Worm (Caenorhabditis elegans): ENCODE data around the gene C07A12.2.
A peak's percentile ranks its signal among the peaks of the same experiment; 100 is the strongest.

C07A12.2 gene

ce11 chrX:4521837-4522816 is 22.5 kb upstream of the C07A12.2 start, which contains the start of gene C07A12.7:
C07A12.7 (minus strand) TSS chrX:4522144.
- peak; percentile 32 for TF ChIP-seq hmg-4 (GFP tag; optimal IDR thresholded peaks at IDR 0.05)
- 0 out of 2 replicates have a peak, but pooled peaks have one; percentile 39 for TF ChIP-seq tbx-11 (GFP tag; IDR thresholded peaks at IDR 0.05)
- TF ChIP-seq tbx-37 (GFP tag; conservative IDR thresholded peaks at IDR 0.05): no peak
- no peak for TF ChIP-seq hnd-1 (tag; optimal IDR thresholded peaks at IDR 0.05)
- TF ChIP-seq tra-4 (tag; optimal IDR thresholded peaks at IDR 0.05): no peak

DNA sequence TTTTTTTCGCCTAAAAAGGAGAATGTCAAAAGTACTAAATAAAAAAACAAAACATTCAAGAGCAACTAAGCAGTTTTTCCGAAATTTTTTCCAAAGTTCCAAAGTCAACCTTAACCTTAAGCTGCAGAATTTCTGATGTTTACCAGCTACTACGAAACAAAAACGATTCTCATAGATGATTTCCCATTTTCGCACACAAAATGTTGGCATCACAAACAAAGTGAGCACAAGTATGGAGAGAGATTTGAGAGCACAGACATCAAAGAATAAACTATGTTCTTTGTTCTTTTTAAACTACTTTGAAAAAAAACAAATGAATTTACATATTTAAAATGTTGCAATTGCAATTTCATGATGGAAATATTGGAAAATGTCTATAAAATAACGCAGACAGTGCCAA is 21.3 kb upstream of the C07A12.2 start:
- TF ChIP-seq hnd-1 (tag; optimal IDR thresholded peaks at IDR 0.05) (no peak), scrt-1 (GFP tag; IDR thresholded peaks at IDR 0.05) (no peak), ceh-13 (GFP tag; optimal IDR thresholded peaks at IDR 0.05) (no peak), hmbx-1 (tag; optimal IDR thresholded peaks at IDR 0.05) (no peak), tbx-37 (GFP tag; conservative IDR thresholded peaks at IDR 0.05) (no peak), tra-4 (tag; optimal IDR thresholded peaks at IDR 0.05) (no peak), pes-1 (GFP tag; IDR thresholded peaks at IDR 0.05) (no peak), ets-7 (tag; optimal IDR thresholded peaks at IDR 0.05) (no peak), B0310.2 (tag; optimal IDR thresholded peaks at IDR 0.05) (no peak), ceh-36 (tag; optimal IDR thresholded peaks at IDR 0.05) (no peak), flt-1 (GFP tag; IDR thresholded peaks at IDR 0.05) (no peak), aly-1 (tag; optimal IDR thresholded peaks at IDR 0.05) (no peak), F13C5.2 (tag; optimal IDR thresholded peaks at IDR 0.05) (no peak)

DNA sequence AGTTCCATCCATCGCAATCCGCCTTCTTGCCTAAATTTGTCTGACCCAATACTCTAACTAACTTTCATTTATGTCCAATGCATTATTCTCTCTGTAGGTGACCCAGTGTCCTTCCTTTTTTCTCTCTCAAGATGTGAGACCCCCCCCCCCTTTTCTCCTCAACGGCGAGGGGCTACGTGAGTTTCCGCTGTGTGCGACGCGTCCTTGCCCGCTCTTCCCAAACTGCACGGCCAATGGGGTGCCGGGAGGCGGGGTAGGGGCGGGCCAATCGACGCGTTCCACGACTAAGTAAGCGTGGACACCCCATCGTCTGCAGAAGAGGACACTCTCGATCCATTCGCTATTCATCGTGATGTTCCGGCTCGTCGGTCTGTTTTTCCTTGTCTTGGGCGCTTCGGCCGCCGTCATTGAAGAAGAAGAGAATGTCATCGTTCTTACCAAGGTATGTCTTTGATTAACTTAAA is 20.7 kb upstream of the C07A12.2 start, which contains the start of gene pdi-2:
pdi-2 (plus strand) TSS at position 269 of the 464 bp plus-strand sequence.
- TF ChIP-seq ceh-13 (GFP tag; optimal IDR thresholded peaks at IDR 0.05) (no peak), aly-1 (tag; optimal IDR thresholded peaks at IDR 0.05) (no peak), F13C5.2 (tag; optimal IDR thresholded peaks at IDR 0.05) (peak; percentile 76), flt-1 (GFP tag; IDR thresholded peaks at IDR 0.05) (peak; percentile 40; the same call in 1 of the 2 replicates), pes-1 (GFP tag; IDR thresholded peaks at IDR 0.05) (peak; percentile 46), hmg-4 (GFP tag; optimal IDR thresholded peaks at IDR 0.05) (peak; percentile 90), scrt-1 (GFP tag; IDR thresholded peaks at IDR 0.05) (peak; percentile 53; the same call in 1 of the 2 replicates), tbx-37 (GFP tag; conservative IDR thresholded peaks at IDR 0.05) (0 out of 2 replicates have a peak, but pooled peaks have one; percentile 36), ama-1 (optimal IDR thresholded peaks at IDR 0.05) (peak; percentile 32), sea-1 (GFP tag; conservative IDR thresholded peaks at IDR 0.05) (0 out of 2 replicates have a peak, but pooled peaks have one; percentile 20), B0310.2 (tag; optimal IDR thresholded peaks at IDR 0.05) (peak; percentile 71)

ce11 chrX:4524844-4525243 is 19.8 kb upstream of the C07A12.2 start:
- TF ChIP-seq flt-1 (GFP tag; IDR thresholded peaks at IDR 0.05) (no peak), ets-7 (tag; optimal IDR thresholded peaks at IDR 0.05) (no peak), scrt-1 (GFP tag; IDR thresholded peaks at IDR 0.05) (no peak), ama-1 (optimal IDR thresholded peaks at IDR 0.05) (no peak), hmg-4 (GFP tag; optimal IDR thresholded peaks at IDR 0.05) (no peak), sea-1 (GFP tag; conservative IDR thresholded peaks at IDR 0.05) (no peak), pes-1 (GFP tag; IDR thresholded peaks at IDR 0.05) (0 out of 2 replicates have a peak, but pooled peaks have one; percentile 12), ceh-36 (tag; optimal IDR thresholded peaks at IDR 0.05) (no peak)

- TF ChIP-seq F13C5.2 (tag; optimal IDR thresholded peaks at IDR 0.05): no peak
Measured at ce11 chrX:4526412-4526811, 18.2 kb upstream of the C07A12.2 start.

ce11 chrX:4528905-4529304 is 15.7 kb upstream of the C07A12.2 start:
- no peak for TF ChIP-seq sea-1 (GFP tag; conservative IDR thresholded peaks at IDR 0.05)
- no peak for TF ChIP-seq ets-7 (tag; optimal IDR thresholded peaks at IDR 0.05)

DNA sequence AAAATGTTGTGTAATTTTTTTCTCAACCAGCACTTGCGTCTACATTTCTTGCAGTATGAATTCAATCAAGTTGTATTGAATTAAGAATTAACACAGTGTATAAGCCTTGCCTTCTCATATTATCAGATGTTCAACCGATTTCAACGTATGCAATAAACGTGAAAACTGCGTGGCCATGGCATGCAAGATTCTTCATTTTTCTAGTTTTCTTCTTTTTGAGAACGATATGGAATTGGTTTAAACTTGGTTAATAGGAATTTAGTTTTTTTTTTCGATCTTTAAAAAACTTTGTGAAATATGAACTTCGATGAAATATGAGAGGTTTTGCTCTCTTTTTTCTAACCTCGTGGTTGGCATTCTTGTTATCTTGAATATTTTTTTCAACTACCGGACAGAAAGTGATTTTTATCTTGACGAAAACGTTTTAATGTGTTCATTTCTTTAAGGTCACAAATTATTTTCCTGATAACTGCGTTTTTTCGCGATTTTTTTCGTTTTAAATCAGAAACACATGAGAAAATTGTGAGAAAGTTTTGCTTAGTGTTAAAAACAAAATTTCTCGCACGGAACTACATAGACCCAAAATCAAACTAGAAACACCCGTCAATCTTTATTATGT is 14.1 kb upstream of the C07A12.2 start:
- TF ChIP-seq ceh-13 (GFP tag; optimal IDR thresholded peaks at IDR 0.05) (no peak), flt-1 (GFP tag; IDR thresholded peaks at IDR 0.05) (no peak), hnd-1 (tag; optimal IDR thresholded peaks at IDR 0.05) (no peak), hmg-4 (GFP tag; optimal IDR thresholded peaks at IDR 0.05) (no peak), hmbx-1 (tag; optimal IDR thresholded peaks at IDR 0.05) (no peak), tra-4 (tag; optimal IDR thresholded peaks at IDR 0.05) (no peak), sea-1 (GFP tag; conservative IDR thresholded peaks at IDR 0.05) (no peak), ama-1 (optimal IDR thresholded peaks at IDR 0.05) (no peak), ets-7 (tag; optimal IDR thresholded peaks at IDR 0.05) (no peak), F13C5.2 (tag; optimal IDR thresholded peaks at IDR 0.05) (no peak), aly-1 (tag; optimal IDR thresholded peaks at IDR 0.05) (no peak), pes-1 (GFP tag; IDR thresholded peaks at IDR 0.05) (no peak), scrt-1 (GFP tag; IDR thresholded peaks at IDR 0.05) (no peak), B0310.2 (tag; optimal IDR thresholded peaks at IDR 0.05) (no peak), ceh-36 (tag; optimal IDR thresholded peaks at IDR 0.05) (no peak)
